Fruit fly (Drosophila melanogaster): ENCODE measurements around the gene CG42655.

dm6 chr3L:19906148-19906752, 47.3 kb downstream of the CG42655 start:
- TF ChIP-seq br (GFP tag; optimal IDR thresholded peaks at IDR 0.05) = no peak
- TF ChIP-seq usp (GFP tag; optimal IDR thresholded peaks at IDR 0.05) = no peak
- no peak for TF ChIP-seq GATAd (GFP tag; optimal IDR thresholded peaks at IDR 0.05)
- no peak for TF ChIP-seq woc (GFP tag; optimal IDR thresholded peaks at IDR 0.05)
- no peak for TF ChIP-seq h (GFP tag; optimal IDR thresholded peaks at IDR 0.05)
- no peak for TF ChIP-seq lola (GFP tag; optimal IDR thresholded peaks at IDR 0.05)
